Worm (Caenorhabditis elegans): ENCODE data around the gene F41G3.10.

- no peak for TF ChIP-seq cebp-2 (GFP tag; IDR thresholded peaks at IDR 0.05)
- TF ChIP-seq cebp-1 (GFP tag; IDR thresholded peaks at IDR 0.05): no peak
- TF ChIP-seq cebp-1 (tag; optimal IDR thresholded peaks at IDR 0.05): no peak
- no peak for TF ChIP-seq T07F8.4 (tag; optimal IDR thresholded peaks at IDR 0.05)
- TF ChIP-seq F39B2.1 (GFP tag; IDR thresholded peaks at IDR 0.05): no peak
- no peak for TF ChIP-seq chd-7 (tag; optimal IDR thresholded peaks at IDR 0.05)
- no peak for TF ChIP-seq hlh-12 (tag; optimal IDR thresholded peaks at IDR 0.05)
- no peak for TF ChIP-seq zfh-2 (GFP tag; conservative IDR thresholded peaks at IDR 0.05)
- TF ChIP-seq attf-3 (GFP tag; conservative IDR thresholded peaks at IDR 0.05): no peak
- TF ChIP-seq attf-6 (GFP tag; IDR thresholded peaks at IDR 0.05): no peak
These were observed 4.7 kb downstream of the F41G3.10 start, which contains the start of gene ins-15 for ce11 chrII:6744648-6745047.

Measured in whole organism, young adult.